Fruit fly (Drosophila melanogaster) whole organism, embryonic: ENCODE results near the gene ghi.

Experiments
- ATbp ChIP-seq: fragments of 200-800 bp; sonication (Bioruptor generic); optimal IDR thresholded peaks from 2 replicates; lab custom pipeline; 2017; ENCODE audit warnings: missing biosample characterization, mild to moderate bottlenecking, missing genetic modification characterization, missing genetic modification reagents
- B-H1 ChIP-seq: fragments of 200-800 bp; sonication (Bioruptor generic); IDR thresholded peaks from 3 replicates; pipeline ENCODE4 v1.3.6; 2022; ENCODE audit warnings: missing biosample characterization, missing genetic modification characterization
- Bgb ChIP-seq: fragments of 200-800 bp; sonication (Bioruptor generic); IDR thresholded peaks from 2 replicates; pipeline ENCODE4 v1.3.6; 2022; ENCODE audit warnings: missing biosample characterization, missing genetic modification characterization; ENCODE audit not compliant: partially characterized antibody
- CG10654 ChIP-seq: fragments of 200-800 bp; sonication (Bioruptor generic); optimal IDR thresholded peaks from 2 replicates; lab custom pipeline; 2016; ENCODE audit warnings: missing biosample characterization, missing genetic modification characterization
- CG11093 ChIP-seq: fragments of 200-800 bp; sonication (Bioruptor generic); IDR thresholded peaks from 3 replicates; pipeline ENCODE4 v1.3.6; 2022; ENCODE audit warnings: missing biosample characterization, missing genetic modification characterization
- CG11247 ChIP-seq: fragments of 200-800 bp; sonication (Bioruptor generic); IDR thresholded peaks from 2 replicates; pipeline ENCODE4 v1.3.6; 2022; ENCODE audit warnings: missing biosample characterization, missing genetic modification characterization
- CG14710 ChIP-seq: fragments of 200-800 bp; sonication (Bioruptor generic); optimal IDR thresholded peaks from 3 replicates; lab custom pipeline; 2019; ENCODE audit warnings: missing biosample characterization, mild to moderate bottlenecking, missing genetic modification characterization, moderate library complexity
- CG14965 ChIP-seq: fragments of 200-800 bp; sonication (Bioruptor generic); optimal IDR thresholded peaks from 2 replicates; lab custom pipeline; 2016; ENCODE audit warnings: missing biosample characterization, missing genetic modification characterization, borderline replicate concordance
- CG15073 ChIP-seq: fragments of 200-800 bp; sonication (Bioruptor generic); optimal IDR thresholded peaks from 2 replicates; lab custom pipeline; 2016; ENCODE audit warnings: missing biosample characterization, missing genetic modification characterization
- CG15601 ChIP-seq: fragments of 200-800 bp; sonication (Bioruptor generic); optimal IDR thresholded peaks from 3 replicates; lab custom pipeline; 2019; ENCODE audit warnings: missing biosample characterization, mild to moderate bottlenecking, missing genetic modification characterization, moderate library complexity
- CG17361 ChIP-seq: fragments of 200-800 bp; sonication (Bioruptor generic); IDR thresholded peaks from 3 replicates; pipeline ENCODE4 v1.3.6; 2022; ENCODE audit warnings: missing biosample characterization, missing genetic modification characterization
- CG18619 ChIP-seq: fragments of 200-800 bp; sonication (Bioruptor generic); optimal IDR thresholded peaks from 3 replicates; lab custom pipeline; 2017; ENCODE audit warnings: missing biosample characterization, mild to moderate bottlenecking, missing genetic modification characterization
- CG31224 ChIP-seq: fragments of 200-800 bp; sonication (Bioruptor generic); IDR thresholded peaks from 2 replicates; pipeline ENCODE4 v1.3.6; 2022; ENCODE audit warnings: missing biosample characterization, missing genetic modification characterization
- CG32767 ChIP-seq: fragments of 200-800 bp; sonication (Bioruptor generic); IDR thresholded peaks from 2 replicates; pipeline ENCODE4 v1.3.6; 2022; ENCODE audit warnings: missing biosample characterization, missing genetic modification characterization
- CG3281 ChIP-seq: fragments of 200-800 bp; sonication (Bioruptor generic); optimal IDR thresholded peaks from 3 replicates; lab custom pipeline; 2017; ENCODE audit warnings: missing biosample characterization, mild to moderate bottlenecking, missing genetic modification characterization
- CG34224 ChIP-seq: fragments of 200-800 bp; sonication (Bioruptor generic); IDR thresholded peaks from 3 replicates; pipeline ENCODE4 v1.3.6; 2022; ENCODE audit warnings: missing biosample characterization, missing genetic modification characterization; ENCODE audit not compliant: partially characterized antibody
- CG34422 ChIP-seq: fragments of 200-800 bp; sonication (Bioruptor generic); IDR thresholded peaks from 3 replicates; pipeline ENCODE4 v1.3.6; 2022; ENCODE audit warnings: missing biosample characterization, missing genetic modification characterization
- CG3838 ChIP-seq: fragments of 200-800 bp; sonication (Bioruptor generic); optimal IDR thresholded peaks from 3 replicates; lab custom pipeline; 2016; ENCODE audit warnings: missing biosample characterization, missing genetic modification characterization
- CG6654 ChIP-seq: fragments of 200-800 bp; sonication (Bioruptor generic); optimal IDR thresholded peaks from 2 replicates; lab custom pipeline; 2017; ENCODE audit warnings: missing biosample characterization, mild to moderate bottlenecking, missing genetic modification characterization
- CG6689 ChIP-seq: fragments of 200-800 bp; sonication (Bioruptor generic); IDR thresholded peaks from 2 replicates; pipeline ENCODE4 v1.3.6; 2022; ENCODE audit warnings: missing biosample characterization, missing genetic modification characterization
- CG6813 ChIP-seq: fragments of 200-800 bp; sonication (Bioruptor generic); optimal IDR thresholded peaks from 2 replicates; lab custom pipeline; 2017; ENCODE audit warnings: missing biosample characterization, missing genetic modification characterization, mild to moderate bottlenecking, moderate library complexity, missing genetic modification reagents
- Camta ChIP-seq: fragments of 200-800 bp; sonication (Bioruptor generic); optimal IDR thresholded peaks from 2 replicates; lab custom pipeline; 2016; ENCODE audit warnings: missing biosample characterization, missing genetic modification characterization
- Dek ChIP-seq: fragments of 200-800 bp; sonication (Bioruptor generic); optimal IDR thresholded peaks from 3 replicates; lab custom pipeline; 2019; ENCODE audit warnings: missing biosample characterization, mild to moderate bottlenecking, missing genetic modification characterization, moderate library complexity
- Doc3 ChIP-seq: fragments of 200-800 bp; sonication (Bioruptor generic); IDR thresholded peaks from 3 replicates; pipeline ENCODE4 v1.3.6; 2022; ENCODE audit warnings: missing biosample characterization, missing genetic modification characterization; ENCODE audit not compliant: partially characterized antibody
- Fer3 ChIP-seq: fragments of 200-800 bp; sonication (Bioruptor generic); optimal IDR thresholded peaks from 2 replicates; lab custom pipeline; 2018; ENCODE audit warnings: missing biosample characterization, mild to moderate bottlenecking, missing genetic modification characterization, moderate library complexity
- HLH4C ChIP-seq: fragments of 200-800 bp; sonication (Bioruptor generic); IDR thresholded peaks from 3 replicates; pipeline ENCODE4 v1.3.6; 2022; ENCODE audit warnings: missing biosample characterization, missing genetic modification characterization; ENCODE audit not compliant: partially characterized antibody
- Hr3 ChIP-seq: fragments of 200-800 bp; sonication (Bioruptor generic); optimal IDR thresholded peaks from 3 replicates; lab custom pipeline; 2016; ENCODE audit warnings: missing biosample characterization, missing genetic modification characterization
- Hsf ChIP-seq: fragments of 200-800 bp; sonication (Bioruptor generic); optimal IDR thresholded peaks from 3 replicates; lab custom pipeline; 2016; ENCODE audit warnings: missing biosample characterization, missing genetic modification characterization
- Ptx1 ChIP-seq: fragments of 200-800 bp; sonication (Bioruptor generic); IDR thresholded peaks from 2 replicates; pipeline ENCODE4 v1.3.6; 2022; ENCODE audit warnings: missing biosample characterization, missing genetic modification characterization
- Side ChIP-seq: fragments of 200-800 bp; sonication (Bioruptor generic); optimal IDR thresholded peaks from 2 replicates; lab custom pipeline; 2016; ENCODE audit warnings: missing biosample characterization, missing genetic modification characterization
- Sry-δ ChIP-seq: fragments of 200-800 bp; sonication (Bioruptor generic); optimal IDR thresholded peaks from 2 replicates; lab custom pipeline; 2016; ENCODE audit warnings: missing biosample characterization, missing genetic modification characterization
- Usf ChIP-seq: fragments of 200-800 bp; sonication (Bioruptor generic); optimal IDR thresholded peaks from 2 replicates; lab custom pipeline; 2017; ENCODE audit warnings: missing genotype, missing biosample characterization, missing genetic modification characterization
- bbx ChIP-seq: fragments of 200-800 bp; sonication (Bioruptor generic); IDR thresholded peaks from 2 replicates; pipeline ENCODE4 v1.3.6; 2022; ENCODE audit warnings: missing biosample characterization, missing genetic modification characterization; ENCODE audit not compliant: partially characterized antibody
- cas ChIP-seq: fragments of 200-800 bp; sonication (Bioruptor generic); IDR thresholded peaks from 2 replicates; pipeline ENCODE4 v1.3.6; 2022; ENCODE audit warnings: missing biosample characterization, missing genetic modification characterization
- chm ChIP-seq: fragments of 200-800 bp; sonication (Bioruptor generic); IDR thresholded peaks from 2 replicates; pipeline ENCODE4 v1.3.6; 2022; ENCODE audit warnings: missing biosample characterization, missing genetic modification characterization
- dimm ChIP-seq: fragments of 200-800 bp; sonication (Bioruptor generic); IDR thresholded peaks from 2 replicates; pipeline ENCODE4 v1.3.6; 2022; ENCODE audit warnings: missing biosample characterization, missing genetic modification characterization
- dm ChIP-seq: fragments of 200-800 bp; sonication (Bioruptor generic); optimal IDR thresholded peaks from 3 replicates; lab custom pipeline; 2016; ENCODE audit warnings: missing biosample characterization, missing genetic modification characterization
- dmrt99B ChIP-seq: fragments of 200-800 bp; sonication (Bioruptor generic); optimal IDR thresholded peaks from 2 replicates; lab custom pipeline; 2018; ENCODE audit warnings: missing biosample characterization, mild to moderate bottlenecking, missing genetic modification characterization, moderate library complexity
- emc ChIP-seq: fragments of 200-800 bp; sonication (Bioruptor generic); optimal IDR thresholded peaks from 2 replicates; lab custom pipeline; 2016; ENCODE audit warnings: missing biosample characterization, missing genetic modification characterization
- fd96Cb ChIP-seq: fragments of 200-800 bp; sonication (Bioruptor generic); optimal IDR thresholded peaks from 2 replicates; lab custom pipeline; 2018; ENCODE audit warnings: missing biosample characterization, mild to moderate bottlenecking, missing genetic modification characterization, moderate library complexity
- hb ChIP-seq: fragments of 200-800 bp; sonication (Bioruptor generic); IDR thresholded peaks from 3 replicates; pipeline ENCODE4 v1.3.6; 2022; ENCODE audit warnings: missing biosample characterization, missing genetic modification characterization; ENCODE audit not compliant: partially characterized antibody
- kay ChIP-seq: fragments of 200-800 bp; sonication (Bioruptor generic); optimal IDR thresholded peaks from 2 replicates; lab custom pipeline; 2016; ENCODE audit warnings: missing biosample characterization, missing genetic modification characterization
- kni ChIP-seq: fragments of 200-800 bp; sonication (Bioruptor generic); optimal IDR thresholded peaks from 3 replicates; lab custom pipeline; 2017; ENCODE audit warnings: mild to moderate bottlenecking, missing biosample characterization, missing genetic modification reagents, missing genetic modification characterization
- mam ChIP-seq: fragments of 200-800 bp; sonication (Bioruptor generic); optimal IDR thresholded peaks from 3 replicates; lab custom pipeline; 2016; ENCODE audit warnings: missing biosample characterization, missing genetic modification characterization
- nau ChIP-seq: fragments of 200-800 bp; sonication (Bioruptor generic); optimal IDR thresholded peaks from 3 replicates; lab custom pipeline; 2017; ENCODE audit warnings: missing biosample characterization, mild to moderate bottlenecking, missing genetic modification characterization, missing genetic modification reagents
- oc ChIP-seq: fragments of 200-800 bp; sonication (Bioruptor generic); optimal IDR thresholded peaks from 2 replicates; lab custom pipeline; 2018; ENCODE audit warnings: missing biosample characterization, mild to moderate bottlenecking, missing genetic modification characterization, moderate library complexity
- odd ChIP-seq: fragments of 200-800 bp; sonication (Bioruptor generic); optimal IDR thresholded peaks from 2 replicates; lab custom pipeline; 2017; ENCODE audit warnings: missing biosample characterization, mild to moderate bottlenecking, missing genetic modification characterization
- vfl ChIP-seq: fragments of 200-800 bp; sonication (Bioruptor generic); optimal IDR thresholded peaks from 2 replicates; lab custom pipeline; 2016; ENCODE audit warnings: missing biosample characterization, missing genetic modification characterization
- zf30C ChIP-seq: fragments of 200-800 bp; sonication (Bioruptor generic); optimal IDR thresholded peaks from 3 replicates; lab custom pipeline; 2018; ENCODE audit warnings: missing biosample characterization, mild to moderate bottlenecking, missing genetic modification characterization

The ghi gene

DNA sequence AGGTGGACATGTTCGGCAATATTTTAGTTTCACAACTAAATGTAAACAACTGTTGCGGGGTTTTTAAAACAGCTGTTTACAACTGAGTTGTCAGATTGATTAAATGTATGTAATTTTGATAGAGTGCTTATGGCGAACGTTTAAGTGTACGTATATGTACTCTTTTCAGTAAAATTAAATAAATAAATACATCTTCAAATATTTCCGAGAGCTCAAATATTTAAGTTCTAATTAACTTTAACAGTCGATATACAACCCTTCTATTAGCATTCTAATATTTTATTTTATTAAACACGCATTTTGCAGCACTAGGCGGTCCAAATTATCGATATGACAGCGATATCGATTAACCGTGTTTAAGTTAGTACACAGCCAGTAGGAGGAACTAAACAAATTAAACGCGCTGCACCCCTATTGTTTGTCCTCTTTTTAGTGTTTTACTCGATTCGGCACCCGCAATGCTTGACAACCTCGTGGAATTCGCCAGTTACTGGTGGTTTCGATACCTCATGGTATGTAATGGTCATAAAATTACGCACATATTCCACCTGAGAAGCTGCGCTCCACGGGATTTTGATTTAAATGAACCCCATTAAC lies at the start of gene ghi, which contains the start of gene CG3448 (continued):
- TF ChIP-seq CG18619 (GFP tag; lab: Kevin White, UChicago) (peak; percentile 1), HLH4C (GFP tag; lab: Robert Waterston, UW) (peak; percentile 84), dimm (GFP tag; lab: Robert Waterston, UW) (no peak), vfl (peak; percentile 14), CG14965 (GFP tag; lab: Kevin White, UChicago) (no peak), Fer3 (tag; lab: Kevin White, UChicago) (peak; percentile 68), hb (GFP tag; lab: Robert Waterston, UW) (peak; percentile 43; the same call in 1 of the 3 replicates), CG15073 (no peak), CG6689 (peak; percentile 74), dmrt99B (peak; percentile 69), CG3281 (GFP tag; lab: Kevin White, UChicago) (peak; percentile 68), oc (tag; lab: Kevin White, UChicago) (no peak), CG11093 (GFP tag; lab: Robert Waterston, UW) (no peak), zf30C (GFP tag; lab: Kevin White, UChicago) (no peak), CG6813 (GFP tag; lab: Kevin White, UChicago) (no peak), ATbp (no peak), Hsf (GFP tag; lab: Kevin White, UChicago) (peak; percentile 35), B-H1 (peak; percentile 13; the same call in 1 of the 3 replicates), Doc3 (peak; percentile 65; the same call in 2 of the 3 replicates), CG11247 (peak; percentile 63; the same call in 1 of the 2 replicates), Dek (tag; lab: Kevin White, UChicago) (peak; percentile 18), nau (GFP tag; lab: Kevin White, UChicago) (no peak), Camta (GFP tag; lab: Kevin White, UChicago) (peak; percentile 17), CG34422 (peak; percentile 58; the same call in 1 of the 3 replicates), odd (GFP tag; lab: Kevin White, UChicago) (no peak), Usf (GFP tag; lab: Kevin White, UChicago) (no peak), Ptx1 (GFP tag; lab: Robert Waterston, UW) (peak; percentile 58), bbx (GFP tag; lab: Robert Waterston, UW) (peak; percentile 80), CG3838 (GFP tag; lab: Kevin White, UChicago) (no peak), Bgb (GFP tag; lab: Robert Waterston, UW) (peak; percentile 75), CG17361 (peak; percentile 73), mam (GFP tag; lab: Kevin White, UChicago) (peak; percentile 59), chm (GFP tag; lab: Robert Waterston, UW) (0 out of 2 replicates have a peak, but pooled peaks have one; percentile 30), fd96Cb (tag; lab: Kevin White, UChicago) (peak; percentile 32), dm (GFP tag; lab: Kevin White, UChicago) (peak; percentile 15), CG34224 (GFP tag; lab: Robert Waterston, UW) (peak; percentile 74), CG14710 (tag; lab: Kevin White, UChicago) (peak; percentile 86), CG31224 (GFP tag; lab: Robert Waterston, UW) (peak; percentile 40), Side (GFP tag; lab: Kevin White, UChicago) (peak; percentile 26), Sry-δ (peak; percentile 63), emc (GFP tag; lab: Kevin White, UChicago) (no peak), CG10654 (GFP tag; lab: Kevin White, UChicago) (peak; percentile 62), cas (GFP tag; lab: Robert Waterston, UW) (no peak), CG6654 (GFP tag; lab: Kevin White, UChicago) (no peak), Hr3 (GFP tag; lab: Kevin White, UChicago) (peak; percentile 32), kni (GFP tag; lab: Kevin White, UChicago) (peak; percentile 75), CG15601 (peak; percentile 45), CG32767 (GFP tag; lab: Robert Waterston, UW) (no peak), kay (GFP tag; lab: Kevin White, UChicago) (peak; percentile 57)
